Worm (Caenorhabditis elegans) whole organism, midembryonic: ENCODE measurements around the gene iff-1.

Experiments
- T22C8.4 ChIP-seq: fragments of 200-800 bp; sonication (Bioruptor generic); IDR thresholded peaks from 2 replicates; pipeline ENCODE4 v1.3.6; 2022; ENCODE audit warnings: missing genetic modification characterization, missing compliant biosample characterization
- cog-1 ChIP-seq: sonication (generic microtip); optimal IDR thresholded peaks from 2 replicates; lab custom pipeline; 2016; ENCODE audit warnings: missing genetic modification characterization, missing compliant biosample characterization
- flt-1 ChIP-seq: fragments of 200-800 bp; sonication (Bioruptor generic); IDR thresholded peaks from 2 replicates; pipeline ENCODE4 v1.3.6; 2022; ENCODE audit warnings: missing genetic modification characterization, missing compliant biosample characterization
- klf-2 ChIP-seq: fragments of 200-800 bp; sonication (Bioruptor generic); conservative IDR thresholded peaks from 2 replicates; pipeline ENCODE4 v1.3.6; 2022; ENCODE audit warnings: missing genetic modification reagents, missing genetic modification characterization, missing compliant biosample characterization
- med-1 ChIP-seq: sonication (generic microtip); optimal IDR thresholded peaks from 2 replicates; lab custom pipeline; 2017; ENCODE audit warnings: missing genetic modification characterization, mild to moderate bottlenecking, missing compliant biosample characterization, antibody characterized with exemption, missing genetic modification reagents; ENCODE audit not compliant: insufficient read depth
- ref-1 ChIP-seq: fragments of 200-800 bp; sonication (Bioruptor generic); conservative IDR thresholded peaks from 2 replicates; pipeline ENCODE4 v1.3.6; 2022; ENCODE audit warnings: missing genetic modification reagents, missing genetic modification characterization, missing compliant biosample characterization
- tab-1 ChIP-seq: fragments of 200-800 bp; sonication (Bioruptor generic); IDR thresholded peaks from 2 replicates; pipeline ENCODE4 v1.3.6; 2022; ENCODE audit warnings: missing genetic modification characterization, missing compliant biosample characterization
- ztf-23 ChIP-seq: fragments of 200-800 bp; sonication (Bioruptor generic); IDR thresholded peaks from 2 replicates; pipeline ENCODE4 v1.3.6; 2022; ENCODE audit warnings: missing genetic modification reagents, missing genetic modification characterization, missing compliant biosample characterization
- ztf-29 ChIP-seq: fragments of 200-800 bp; sonication (Bioruptor generic); IDR thresholded peaks from 2 replicates; pipeline ENCODE4 v1.3.6; 2022; ENCODE audit warnings: missing genetic modification reagents, missing genetic modification characterization, missing compliant biosample characterization

iff-1 gene

ce11 chrIII:9730407-9730806 lies 16.6 kb downstream of the iff-1 start:
- TF ChIP-seq ztf-29 (GFP tag; lab: Robert Waterston, UW), result no peak
- no peak for TF ChIP-seq tab-1 (GFP tag; lab: Robert Waterston, UW)
- TF ChIP-seq T22C8.4 (GFP tag; lab: Robert Waterston, UW), result no peak
- TF ChIP-seq cog-1, result no peak
- no peak for TF ChIP-seq flt-1 (GFP tag; lab: Robert Waterston, UW)
- no peak for TF ChIP-seq ztf-23 (GFP tag; lab: Robert Waterston, UW)
- TF ChIP-seq ref-1 (GFP tag; lab: Robert Waterston, UW), result no peak
- TF ChIP-seq klf-2 (GFP tag; lab: Robert Waterston, UW), result no peak
- TF ChIP-seq med-1, result no peak

DNA sequence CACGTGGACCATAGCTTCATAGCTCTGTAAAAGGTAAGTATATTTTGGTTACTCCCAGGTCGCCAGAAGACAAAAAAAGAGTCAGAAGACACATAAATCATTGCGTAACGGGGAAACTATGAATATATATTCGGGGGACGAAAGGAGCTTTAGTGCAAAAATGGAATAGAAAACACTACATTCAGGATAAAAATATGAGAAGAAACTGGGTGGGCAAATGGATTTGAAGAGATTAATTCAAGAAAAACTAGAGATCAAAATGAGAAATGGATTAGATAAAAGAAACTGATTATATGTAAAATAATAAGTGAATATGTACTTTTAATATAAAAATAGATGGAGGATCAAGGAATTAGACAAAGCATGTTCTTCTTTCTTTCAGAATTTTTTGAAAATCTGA lies 19.6 kb downstream of the iff-1 start, which contains the start of gene C07A9.12:
C07A9.12 (minus strand) TSS at position 101 of the 400 bp plus-strand sequence.
- TF ChIP-seq med-1 (no peak), ztf-23 (GFP tag; lab: Robert Waterston, UW) (no peak), ztf-29 (GFP tag; lab: Robert Waterston, UW) (no peak), tab-1 (GFP tag; lab: Robert Waterston, UW) (no peak), cog-1 (no peak), flt-1 (GFP tag; lab: Robert Waterston, UW) (no peak), T22C8.4 (GFP tag; lab: Robert Waterston, UW) (no peak), ref-1 (GFP tag; lab: Robert Waterston, UW) (no peak), klf-2 (GFP tag; lab: Robert Waterston, UW) (no peak)

DNA sequence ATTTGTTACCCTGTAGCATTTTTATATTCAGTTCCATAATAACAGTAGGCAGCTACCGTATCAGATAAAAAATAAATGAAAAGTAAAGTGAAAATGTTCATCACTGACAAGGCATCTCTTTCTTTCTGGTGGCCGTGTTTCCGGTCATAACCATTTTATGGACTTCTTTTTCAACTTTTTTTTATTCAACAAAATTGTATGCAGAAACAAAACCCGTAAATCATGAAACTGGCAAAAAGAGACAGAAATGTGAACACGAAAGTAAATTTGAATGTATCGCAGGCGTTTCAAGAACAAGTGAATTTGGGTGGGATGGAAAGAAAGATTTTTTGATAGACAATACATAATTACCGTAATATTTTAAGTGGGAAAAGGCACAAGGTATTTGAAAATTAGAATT lies 21.9 kb downstream of the iff-1 start, which contains the start of gene clec-162:
clec-162 (minus strand) TSS at position 101 of the 400 bp plus-strand sequence.
- no peak for TF ChIP-seq ztf-29 (GFP tag; lab: Robert Waterston, UW)
- no peak for TF ChIP-seq cog-1
- TF ChIP-seq ref-1 (GFP tag; lab: Robert Waterston, UW), result no peak
- TF ChIP-seq T22C8.4 (GFP tag; lab: Robert Waterston, UW), result no peak
- no peak for TF ChIP-seq klf-2 (GFP tag; lab: Robert Waterston, UW)
- TF ChIP-seq ztf-23 (GFP tag; lab: Robert Waterston, UW), result no peak
- no peak for TF ChIP-seq flt-1 (GFP tag; lab: Robert Waterston, UW)
- no peak for TF ChIP-seq med-1
- no peak for TF ChIP-seq tab-1 (GFP tag; lab: Robert Waterston, UW)

DNA sequence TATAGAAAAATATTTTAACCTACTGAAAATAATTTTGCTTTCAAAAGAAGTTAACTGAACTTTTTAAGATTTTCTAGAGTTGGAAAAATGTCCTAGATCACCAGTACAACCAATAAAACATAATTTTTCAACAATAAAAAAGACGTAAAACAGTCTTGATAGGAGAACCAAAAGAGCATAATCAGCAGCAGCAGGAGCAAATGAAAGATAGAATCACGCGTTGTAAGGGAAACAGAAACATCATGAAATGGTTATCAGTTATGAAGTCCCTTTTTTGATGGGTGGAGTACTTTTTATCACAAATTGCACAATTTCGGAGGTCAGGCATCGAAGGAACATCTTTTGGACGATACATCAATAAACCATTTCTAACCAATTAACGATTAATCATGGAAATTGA lies 25.0 kb downstream of the iff-1 start:
- no peak for TF ChIP-seq ztf-29 (GFP tag; lab: Robert Waterston, UW)
- TF ChIP-seq flt-1 (GFP tag; lab: Robert Waterston, UW), result no peak
- no peak for TF ChIP-seq ref-1 (GFP tag; lab: Robert Waterston, UW)
- TF ChIP-seq med-1, result no peak
- no peak for TF ChIP-seq klf-2 (GFP tag; lab: Robert Waterston, UW)
- TF ChIP-seq tab-1 (GFP tag; lab: Robert Waterston, UW), result no peak
- TF ChIP-seq ztf-23 (GFP tag; lab: Robert Waterston, UW), result no peak
- no peak for TF ChIP-seq T22C8.4 (GFP tag; lab: Robert Waterston, UW)
- no peak for TF ChIP-seq cog-1

ce11 chrIII:9720191-9720590 lies 26.8 kb downstream of the iff-1 start, which contains the start of gene ncx-7:
Gene ncx-7 (minus strand): TSS chrIII:9720291.
- TF ChIP-seq tab-1 (GFP tag; lab: Robert Waterston, UW) (no peak), T22C8.4 (GFP tag; lab: Robert Waterston, UW) (no peak), ref-1 (GFP tag; lab: Robert Waterston, UW) (no peak), med-1 (no peak), ztf-23 (GFP tag; lab: Robert Waterston, UW) (no peak), klf-2 (GFP tag; lab: Robert Waterston, UW) (no peak), cog-1 (no peak), ztf-29 (GFP tag; lab: Robert Waterston, UW) (no peak), flt-1 (GFP tag; lab: Robert Waterston, UW) (no peak)

ce11 chrIII:9717243-9717642 lies 29.8 kb downstream of the iff-1 start:
- TF ChIP-seq klf-2 (GFP tag; lab: Robert Waterston, UW), result no peak

- TF ChIP-seq T22C8.4 (GFP tag; lab: Robert Waterston, UW) (no peak), ztf-23 (GFP tag; lab: Robert Waterston, UW) (no peak), cog-1 (no peak), ztf-29 (GFP tag; lab: Robert Waterston, UW) (no peak), tab-1 (GFP tag; lab: Robert Waterston, UW) (no peak), med-1 (no peak), ref-1 (GFP tag; lab: Robert Waterston, UW) (no peak), flt-1 (GFP tag; lab: Robert Waterston, UW) (no peak), klf-2 (GFP tag; lab: Robert Waterston, UW) (no peak)
Measured at ce11 chrIII:9714731-9715130, 32.3 kb downstream of the iff-1 start.

- TF ChIP-seq ztf-29 (GFP tag; lab: Robert Waterston, UW) (no peak), T22C8.4 (GFP tag; lab: Robert Waterston, UW) (no peak)
Measured at ce11 chrIII:9713862-9714261, 33.1 kb downstream of the iff-1 start, which contains the start of gene ncx-6. Gene ncx-6 (minus strand): TSS chrIII:9713949.

- no peak for TF ChIP-seq klf-2 (GFP tag; lab: Robert Waterston, UW)
- no peak for TF ChIP-seq ref-1 (GFP tag; lab: Robert Waterston, UW)
- TF ChIP-seq flt-1 (GFP tag; lab: Robert Waterston, UW), result no peak
- no peak for TF ChIP-seq tab-1 (GFP tag; lab: Robert Waterston, UW)
- TF ChIP-seq ztf-23 (GFP tag; lab: Robert Waterston, UW), result no peak
- TF ChIP-seq ztf-29 (GFP tag; lab: Robert Waterston, UW), result no peak
- no peak for TF ChIP-seq cog-1
- TF ChIP-seq T22C8.4 (GFP tag; lab: Robert Waterston, UW), result no peak
- TF ChIP-seq med-1, result no peak
Measured at ce11 chrIII:9713182-9713581, 33.8 kb downstream of the iff-1 start.

- TF ChIP-seq ztf-29 (GFP tag; lab: Robert Waterston, UW), result no peak
- TF ChIP-seq ref-1 (GFP tag; lab: Robert Waterston, UW), result no peak
- TF ChIP-seq ztf-23 (GFP tag; lab: Robert Waterston, UW), result no peak
- no peak for TF ChIP-seq med-1
- no peak for TF ChIP-seq cog-1
- no peak for TF ChIP-seq flt-1 (GFP tag; lab: Robert Waterston, UW)
- no peak for TF ChIP-seq klf-2 (GFP tag; lab: Robert Waterston, UW)
- no peak for TF ChIP-seq tab-1 (GFP tag; lab: Robert Waterston, UW)
- TF ChIP-seq T22C8.4 (GFP tag; lab: Robert Waterston, UW), result no peak
Measured at ce11 chrIII:9711163-9711562, 35.8 kb downstream of the iff-1 start.
